Worm (Caenorhabditis elegans) whole organism, L3 larva: ENCODE measurements around the gene C09B9.85.
"Not testable (repeated sequence)": the region's sequence is repeated elsewhere in the genome, so short reads cannot be mapped to it uniquely, and the experiment has no call there.

ENCODE experiments used
- R02D3.7 ChIP-seq: fragments of 150-350 bp; optimal IDR thresholded peaks from 2 replicates; lab custom pipeline; 2014; ENCODE audit warnings: missing biosample characterization, missing genetic modification characterization
- ZK546.5 ChIP-seq: sonication (generic microtip); optimal IDR thresholded peaks from 2 replicates; lab custom pipeline; 2017; ENCODE audit warnings: missing biosample characterization, missing genetic modification characterization
- ama-1 ChIP-seq: fragments of 150-350 bp; optimal IDR thresholded peaks from 2 replicates; lab custom pipeline; 2018
- ceh-16 ChIP-seq: sonication (generic microtip); optimal IDR thresholded peaks from 2 replicates; lab custom pipeline; 2017; ENCODE audit warnings: missing biosample characterization, missing genetic modification characterization
- ceh-82 ChIP-seq: fragments of 150-350 bp; optimal IDR thresholded peaks from 2 replicates; lab custom pipeline; 2014; ENCODE audit warnings: missing biosample characterization, missing genetic modification characterization
- ceh-9 ChIP-seq: sonication (generic microtip); optimal IDR thresholded peaks from 2 replicates; lab custom pipeline; 2018; ENCODE audit warnings: missing biosample characterization, missing genetic modification characterization
- egl-27 ChIP-seq: sonication (generic microtip); optimal IDR thresholded peaks from 4 replicates; lab custom pipeline; 2017; ENCODE audit warnings: missing biosample characterization, missing genetic modification reagents, missing genetic modification characterization
- elt-1 ChIP-seq: fragments of 150-350 bp; optimal IDR thresholded peaks from 2 replicates; lab custom pipeline; 2014; ENCODE audit warnings: missing biosample characterization, missing genetic modification characterization
- elt-3 ChIP-seq, 3 experiments: fragments of 150-350 bp in 1 of 3; sonication (generic microtip) in 2 of 3; optimal IDR thresholded peaks; 2 replicates in 2 of 3; 4 replicates in 1 of 3; lab custom pipeline; 2014 to 2017; ENCODE audit warnings: missing biosample characterization in 3 of 3, missing genetic modification characterization in 3 of 3
- eor-1 ChIP-seq, 2 experiments: fragments of 150-350 bp; optimal IDR thresholded peaks; 2 replicates each; lab custom pipeline; 2014 to 2018; ENCODE audit warnings: missing biosample characterization in 2 of 2, missing genetic modification characterization in 2 of 2
- fkh-2 ChIP-seq: fragments of 150-350 bp; optimal IDR thresholded peaks from 2 replicates; lab custom pipeline; 2014; ENCODE audit warnings: missing biosample characterization, missing genetic modification reagents, missing genetic modification characterization
- hmg-11 ChIP-seq: sonication (generic microtip); optimal IDR thresholded peaks from 2 replicates; lab custom pipeline; 2016; ENCODE audit warnings: missing genetic modification characterization, missing compliant biosample characterization
- jun-1 ChIP-seq: fragments of 150-350 bp; optimal IDR thresholded peaks from 2 replicates; lab custom pipeline; 2014; ENCODE audit warnings: missing biosample characterization, missing genetic modification reagents, missing genetic modification characterization
- lin-39 ChIP-seq: fragments of 150-350 bp; optimal IDR thresholded peaks from 2 replicates; lab custom pipeline; 2018; ENCODE audit warnings: missing biosample characterization, missing genetic modification reagents, missing genetic modification characterization
- lsy-12 ChIP-seq: sonication (generic microtip); optimal IDR thresholded peaks from 2 replicates; lab custom pipeline; 2016; ENCODE audit warnings: mild to moderate bottlenecking, missing genetic modification characterization, missing compliant biosample characterization
- mml-1 ChIP-seq: fragments of 150-350 bp; sonication (generic microtip); optimal IDR thresholded peaks from 3 replicates; lab custom pipeline; 2014; ENCODE audit warnings: missing biosample characterization, missing genetic modification characterization
- nfya-1 ChIP-seq: sonication (generic microtip); optimal IDR thresholded peaks from 2 replicates; lab custom pipeline; 2017; ENCODE audit warnings: missing genetic modification characterization, mild to moderate bottlenecking, missing compliant biosample characterization, antibody characterized with exemption, moderate library complexity; ENCODE audit not compliant: insufficient read depth
- nhr-23 ChIP-seq: fragments of 150-350 bp; optimal IDR thresholded peaks from 2 replicates; lab custom pipeline; 2014; ENCODE audit warnings: missing biosample characterization, missing genetic modification reagents, missing genetic modification characterization
- nhr-25 ChIP-seq: sonication (generic microtip); optimal IDR thresholded peaks from 2 replicates; lab custom pipeline; 2017; ENCODE audit warnings: missing biosample characterization, missing genetic modification characterization
- nhr-43 ChIP-seq: sonication (generic microtip); optimal IDR thresholded peaks from 2 replicates; lab custom pipeline; 2016; ENCODE audit warnings: mild to moderate bottlenecking, missing genetic modification characterization, missing compliant biosample characterization; ENCODE audit not compliant: poor library complexity, severe bottlenecking
- pha-4 ChIP-seq: fragments of 150-350 bp; optimal IDR thresholded peaks from 2 replicates; lab custom pipeline; 2014; ENCODE audit warnings: missing biosample characterization, missing genetic modification reagents, missing genetic modification characterization
- sea-2 ChIP-seq: fragments of 150-350 bp; sonication (generic microtip); optimal IDR thresholded peaks from 4 replicates; lab custom pipeline; 2014; ENCODE audit warnings: missing biosample characterization, missing genetic modification reagents, missing genetic modification characterization
- skn-1 ChIP-seq: fragments of 150-350 bp; optimal IDR thresholded peaks from 2 replicates; lab custom pipeline; 2014; ENCODE audit warnings: missing biosample characterization, missing genetic modification characterization
- snpc-4 ChIP-seq: fragments of 150-350 bp; optimal IDR thresholded peaks from 2 replicates; lab custom pipeline; 2014; ENCODE audit warnings: missing biosample characterization, missing genetic modification characterization
- tbx-2 ChIP-seq: sonication (generic microtip); optimal IDR thresholded peaks from 2 replicates; lab custom pipeline; 2016; ENCODE audit warnings: mild to moderate bottlenecking, missing genetic modification characterization, missing compliant biosample characterization
- unc-62 ChIP-seq: fragments of 150-350 bp; sonication (generic microtip); optimal IDR thresholded peaks from 4 replicates; lab custom pipeline; 2014; ENCODE audit warnings: missing biosample characterization, missing genetic modification reagents, missing genetic modification characterization
- zag-1 ChIP-seq: fragments of 150-350 bp; optimal IDR thresholded peaks from 2 replicates; lab custom pipeline; 2014; ENCODE audit warnings: missing biosample characterization, missing genetic modification characterization

C09B9.85 gene

ce11 chrIV:5025646-5026045, at the start of gene C09B9.85:
Gene C09B9.85 (minus strand): TSS chrIV:5025746.
- TF ChIP-seq ceh-9 (tag; lab: Kevin White, UChicago) (no peak), sea-2 (no peak), nfya-1 (no peak), ceh-16 (tag; lab: Kevin White, UChicago) (no peak), nhr-43 (tag; lab: Kevin White, UChicago) (no peak), unc-62 (no peak), skn-1 (tag; lab: Kevin White, UChicago) (no peak), lsy-12 (tag; lab: Kevin White, UChicago) (no peak), hmg-11 (tag; lab: Kevin White, UChicago) (no peak), mml-1 (tag; lab: Kevin White, UChicago) (no peak), pha-4 (tag; lab: Kevin White, UChicago) (no peak)

DNA sequence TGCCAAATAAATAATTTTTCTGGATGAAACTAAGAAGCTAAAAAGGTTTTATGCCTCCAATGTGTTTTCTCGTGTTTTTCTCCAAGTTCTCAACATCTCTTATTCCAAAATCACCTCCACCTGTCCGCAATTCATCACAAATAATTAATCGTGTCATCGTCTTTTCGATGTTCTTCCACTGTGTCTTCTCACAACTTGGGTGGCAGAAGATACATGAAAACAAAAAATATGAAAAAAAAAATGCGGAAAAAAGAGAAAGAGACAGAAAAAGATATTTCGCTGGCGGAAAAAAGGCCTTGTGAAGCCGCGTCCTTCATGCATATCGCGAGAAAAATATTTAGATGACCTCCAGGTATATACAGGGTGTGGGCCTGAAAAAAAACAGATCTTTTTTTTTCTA, 48.3 kb upstream of the C09B9.85 start:
- TF ChIP-seq lin-39 (tag; lab: Kevin White, UChicago), result no peak
- TF ChIP-seq nhr-25, result peak; percentile 15

ce11 chrIV:5070593-5070992, 45.0 kb upstream of the C09B9.85 start, which contains the start of gene C02B10.6:
Gene C02B10.6 (plus strand): TSS chrIV:5070893.
- TF ChIP-seq nhr-25; elt-1 (tag; lab: Kevin White, UChicago); ZK546.5 (tag; lab: Kevin White, UChicago): not testable (repeated sequence)

DNA sequence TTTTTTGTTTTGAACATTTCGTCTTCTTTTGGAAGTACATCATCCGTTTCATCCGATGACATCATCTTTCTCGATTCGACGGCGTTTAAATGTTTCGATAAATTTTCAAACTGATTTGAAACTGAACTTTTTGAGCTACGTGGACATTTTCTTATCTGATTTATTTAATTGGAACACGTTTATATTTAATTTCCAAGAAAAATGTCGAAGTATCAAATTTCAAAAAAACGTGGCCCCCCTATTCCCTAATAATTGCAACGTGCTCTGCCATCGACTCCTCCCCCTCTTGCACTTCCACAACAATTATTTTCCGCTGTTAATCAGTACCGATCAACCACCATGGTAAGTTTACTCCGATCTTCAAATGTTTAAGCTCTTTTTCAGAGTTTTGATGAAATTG, 43.0 kb upstream of the C09B9.85 start, which contains the start of the genes R13H9.6 and rmd-6:
Gene R13H9.6, minus strand, starts transcription at position 101 of the 400 bp plus-strand sequence.
Gene rmd-6, plus strand, starts transcription at position 305 of the 400 bp plus-strand sequence.
- TF ChIP-seq pha-4 (tag; lab: Kevin White, UChicago); egl-27 (tag; lab: Kevin White, UChicago); ceh-82: not testable (repeated sequence)
- TF ChIP-seq, all 47 proteins: peak for 0; not testable (repeated sequence) for 47

- not testable (repeated sequence) for TF ChIP-seq nhr-43 (tag; lab: Kevin White, UChicago); nhr-23 (tag; lab: Kevin White, UChicago); elt-3 (tag; optimal IDR thresholded peaks at IDR 0.05; lab: Kevin White, UChicago)
These were observed 41.3 kb upstream of the C09B9.85 start, which contains the start of gene ttbk-2.2 for ce11 chrIV:5066887-5067286. Gene ttbk-2.2 (minus strand): TSS chrIV:5066987.

ce11 chrIV:5064961-5065360, 39.4 kb upstream of the C09B9.85 start, which contains the start of gene msp-53:
Gene msp-53 (minus strand): TSS chrIV:5065061.
- not testable (repeated sequence) for TF ChIP-seq ama-1 (lab: Kevin White, UChicago); R02D3.7 (tag; lab: Kevin White, UChicago); fkh-2

- TF ChIP-seq snpc-4 (tag; lab: Kevin White, UChicago) (peak; percentile 95), ama-1 (lab: Kevin White, UChicago) (peak; percentile 22), nfya-1 (peak; percentile 24), ceh-82 (no peak), tbx-2 (tag; lab: Kevin White, UChicago) (no peak), nhr-25 (peak; percentile 40), zag-1 (tag; lab: Kevin White, UChicago) (no peak), jun-1 (tag; lab: Kevin White, UChicago) (no peak), eor-1 (tag; optimal IDR thresholded peaks at IDR 0.05; lab: Kevin White, UChicago) (no peak), egl-27 (tag; lab: Kevin White, UChicago) (no peak), nhr-23 (tag; lab: Kevin White, UChicago) (peak; percentile 32)
- TF ChIP-seq, all 47 proteins: peak for 5
These were observed 37.8 kb upstream of the C09B9.85 start for ce11 chrIV:5063297-5063696.
